Fruit fly (Drosophila melanogaster): ENCODE data around the gene bon.

DNA sequence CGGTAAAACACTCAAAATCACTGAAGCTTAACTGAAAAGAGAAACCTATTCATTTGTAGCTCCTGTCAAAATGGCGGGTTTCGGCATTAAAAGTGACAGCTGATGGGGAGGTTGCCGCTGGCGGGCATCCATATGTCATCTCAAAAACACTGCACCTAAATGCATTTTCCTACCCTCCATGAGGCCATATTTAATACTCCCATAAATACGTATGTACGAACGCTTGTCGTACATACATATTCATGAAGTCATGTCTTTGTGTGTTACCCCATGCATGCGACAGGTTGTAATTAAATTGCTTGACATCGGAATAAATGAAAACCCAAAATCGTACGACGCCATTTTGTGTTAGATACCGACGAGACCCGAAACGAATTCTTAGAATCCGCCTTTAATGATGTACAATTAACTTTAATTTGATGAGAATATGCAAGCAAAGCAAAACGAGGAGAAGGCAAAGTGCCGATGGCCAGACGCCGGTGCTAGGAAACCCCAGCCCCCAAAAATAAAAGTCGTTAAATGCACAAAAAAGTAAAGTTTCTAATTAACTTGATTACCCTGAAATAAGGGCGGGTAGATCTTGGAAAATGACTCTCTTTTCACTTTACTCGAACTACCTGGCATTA is 3.5 kb downstream of the bon start:
- TF ChIP-seq CG10631 (GFP tag; optimal IDR thresholded peaks at IDR 0.05) (no peak), CG32006 (GFP tag; optimal IDR thresholded peaks at IDR 0.05) (no peak), CG4318 (GFP tag; optimal IDR thresholded peaks at IDR 0.05) (no peak), achi (GFP tag; optimal IDR thresholded peaks at IDR 0.05) (no peak)

Data from whole organism, prepupa.